Worm (Caenorhabditis elegans) whole organism, L3 larva: Measurements from ENCODE around the gene R148.4.

Experiments used
- R02D3.7 ChIP-seq: fragments of 150-350 bp; optimal IDR thresholded peaks from 2 replicates; lab custom pipeline; 2014; ENCODE audit warnings: missing biosample characterization, missing genetic modification characterization
- ceh-9 ChIP-seq: sonication (generic microtip); optimal IDR thresholded peaks from 2 replicates; lab custom pipeline; 2018; ENCODE audit warnings: missing biosample characterization, missing genetic modification characterization
- fkh-10 ChIP-seq: sonication (generic microtip); optimal IDR thresholded peaks from 2 replicates; lab custom pipeline; 2017; ENCODE audit warnings: missing biosample characterization, missing genetic modification reagents, missing genetic modification characterization
- mdl-1 ChIP-seq: fragments of 150-350 bp; optimal IDR thresholded peaks from 2 replicates; lab custom pipeline; 2014; ENCODE audit warnings: missing biosample characterization, missing genetic modification characterization
- nhr-12 ChIP-seq: fragments of 150-350 bp; optimal IDR thresholded peaks from 2 replicates; lab custom pipeline; 2014; ENCODE audit warnings: missing biosample characterization, missing genetic modification characterization
- nhr-237 ChIP-seq: fragments of 150-350 bp; optimal IDR thresholded peaks from 2 replicates; lab custom pipeline; 2014; ENCODE audit warnings: missing biosample characterization, missing genetic modification characterization
- nhr-28 ChIP-seq: fragments of 150-350 bp; optimal IDR thresholded peaks from 2 replicates; lab custom pipeline; 2014; ENCODE audit warnings: missing biosample characterization, missing genetic modification characterization
- nhr-77 ChIP-seq: fragments of 150-350 bp; optimal IDR thresholded peaks from 2 replicates; lab custom pipeline; 2014; ENCODE audit warnings: missing biosample characterization, missing genetic modification characterization
- pha-4 ChIP-seq: fragments of 150-350 bp; optimal IDR thresholded peaks from 2 replicates; lab custom pipeline; 2014; ENCODE audit warnings: missing biosample characterization, missing genetic modification reagents, missing genetic modification characterization
- sea-2 ChIP-seq: fragments of 150-350 bp; sonication (generic microtip); optimal IDR thresholded peaks from 4 replicates; lab custom pipeline; 2014; ENCODE audit warnings: missing biosample characterization, missing genetic modification reagents, missing genetic modification characterization
- snpc-4 ChIP-seq: fragments of 150-350 bp; optimal IDR thresholded peaks from 2 replicates; lab custom pipeline; 2014; ENCODE audit warnings: missing biosample characterization, missing genetic modification characterization
- unc-62 ChIP-seq: fragments of 150-350 bp; sonication (generic microtip); optimal IDR thresholded peaks from 4 replicates; lab custom pipeline; 2014; ENCODE audit warnings: missing biosample characterization, missing genetic modification reagents, missing genetic modification characterization

ce11 chrIII:3203589-3203988 lies 32.2 kb downstream of the R148.4 start:
- TF ChIP-seq nhr-77, result no peak
- no peak for TF ChIP-seq sea-2 (GFP tag; lab: Kevin White, UChicago)
- TF ChIP-seq R02D3.7 (tag; lab: Kevin White, UChicago), result no peak
- TF ChIP-seq snpc-4 (tag; lab: Kevin White, UChicago), result no peak
- TF ChIP-seq fkh-10, result no peak
- no peak for TF ChIP-seq pha-4 (tag; lab: Kevin White, UChicago)
- TF ChIP-seq nhr-237 (tag; lab: Kevin White, UChicago), result no peak
- TF ChIP-seq mdl-1 (tag; lab: Kevin White, UChicago), result no peak
- TF ChIP-seq nhr-28 (tag; lab: Kevin White, UChicago), result no peak
- no peak for TF ChIP-seq ceh-9
- TF ChIP-seq unc-62 (GFP tag; lab: Kevin White, UChicago), result no peak
- TF ChIP-seq nhr-12 (tag; lab: Kevin White, UChicago), result no peak
